Fruit fly (Drosophila melanogaster) whole organism: Measurements from ENCODE around the gene CG32700.

Experiments
- CG8478 ChIP-seq: fragments of >200 bp; optimal IDR thresholded peaks from 2 replicates; lab custom pipeline; 2018; ENCODE audit warnings: inconsistent platforms
- Dll ChIP-seq: fragments of >200 bp; optimal IDR thresholded peaks from 2 replicates; lab custom pipeline; 2017
- EcR ChIP-seq, 2 experiments: fragments of >200 bp; optimal IDR thresholded peaks; 2 replicates each; lab custom pipeline; 2017; ENCODE audit warnings: missing biosample characterization in 2 of 2, missing genetic modification characterization in 2 of 2, missing genetic modification reagents in 2 of 2
- psq ChIP-seq: fragments of >200 bp; optimal IDR thresholded peaks from 2 replicates; lab custom pipeline; 2017
- usp ChIP-seq: fragments of >200 bp; optimal IDR thresholded peaks from 2 replicates; lab custom pipeline; 2017; ENCODE audit warnings: missing biosample characterization, missing genetic modification characterization, mixed read lengths

DNA sequence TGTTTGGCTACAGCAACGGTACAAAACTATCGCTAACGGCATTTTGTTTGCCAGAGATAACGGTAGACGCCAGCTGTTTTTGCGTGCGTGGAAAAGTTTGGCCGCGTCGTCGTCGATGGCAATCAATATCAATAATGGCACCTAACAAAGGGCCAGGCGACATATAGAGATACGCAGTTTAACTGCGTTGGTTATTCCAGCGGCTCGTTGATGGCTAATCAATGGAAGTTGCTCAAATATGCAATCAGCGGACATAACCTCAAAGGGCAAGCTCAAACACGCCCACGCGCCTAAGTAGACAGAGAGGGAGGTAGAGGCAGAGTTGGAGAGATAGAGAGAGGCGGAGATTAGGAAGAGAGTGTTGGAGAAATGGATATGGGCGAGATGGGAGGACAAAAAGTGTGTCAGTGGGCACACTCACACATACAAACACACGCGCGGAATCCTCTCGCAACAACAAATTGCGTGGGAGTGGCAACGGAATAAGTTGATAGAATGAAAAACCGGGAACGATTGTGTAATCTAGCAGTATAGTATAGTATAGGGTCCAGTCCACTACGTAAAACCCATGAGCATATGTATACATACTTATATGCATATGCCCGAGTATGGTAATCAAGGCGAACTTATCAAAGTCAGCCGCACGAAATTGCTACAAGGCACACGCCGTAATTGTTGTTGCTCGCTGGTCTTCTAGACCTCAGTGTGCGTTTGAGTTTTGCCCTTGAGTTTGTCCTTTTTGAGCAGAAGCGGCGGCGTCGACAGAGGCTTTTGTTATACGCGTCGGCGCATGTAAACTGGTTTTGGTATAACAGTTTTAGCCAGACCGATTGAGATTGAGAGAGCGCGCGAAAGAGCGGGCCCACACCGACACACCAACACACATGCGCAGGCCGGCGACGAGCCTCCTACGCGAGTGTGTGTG lies 48.8 kb upstream of the CG32700 start:
- TF ChIP-seq psq (lab: Kevin White, UChicago) (no peak), usp (GFP tag; lab: Kevin White, UChicago) (no peak), EcR (GFP tag; optimal IDR thresholded peaks at IDR 0.05; lab: Kevin White, UChicago) (no peak), CG8478 (lab: Kevin White, UChicago) (no peak), Dll (lab: Kevin White, UChicago) (no peak)
